Fruit fly (Drosophila melanogaster): ENCODE data around the gene CG14341.

dm6 chr2L:1121942-1122710, 44.2 kb upstream of the CG14341 start:
- no peak for TF ChIP-seq CTCF (optimal IDR thresholded peaks at IDR 0.05)
- no peak for TF ChIP-seq CG8478 (optimal IDR thresholded peaks at IDR 0.05)

All from S2 (cell line).